Fruit fly (Drosophila melanogaster) whole organism, embryonic: ENCODE data around the gene mthl2.

Experiments used
- Ada2b ChIP-seq: fragments of 200-800 bp; sonication (Bioruptor generic); IDR thresholded peaks from 2 replicates; pipeline ENCODE4 v1.3.6; 2022; ENCODE audit warnings: missing biosample characterization, missing genetic modification characterization
- Aef1 ChIP-seq: fragments of 200-800 bp; sonication (Bioruptor generic); IDR thresholded peaks from 3 replicates; pipeline ENCODE4 v1.3.6; 2022; ENCODE audit warnings: missing biosample characterization, missing genetic modification characterization
- CG10431 ChIP-seq: fragments of 200-800 bp; sonication (Bioruptor generic); optimal IDR thresholded peaks from 3 replicates; lab custom pipeline; 2018; ENCODE audit warnings: missing biosample characterization, mild to moderate bottlenecking, missing genetic modification characterization
- CG11723 ChIP-seq: fragments of 200-800 bp; sonication (Bioruptor generic); optimal IDR thresholded peaks from 2 replicates; lab custom pipeline; 2017; ENCODE audit warnings: missing biosample characterization, mild to moderate bottlenecking, missing genetic modification characterization
- CG12071 ChIP-seq: fragments of 200-800 bp; sonication (Bioruptor generic); optimal IDR thresholded peaks from 3 replicates; lab custom pipeline; 2018; ENCODE audit warnings: missing biosample characterization, mild to moderate bottlenecking, missing genetic modification characterization
- CG12155 ChIP-seq: fragments of 200-800 bp; sonication (Bioruptor generic); optimal IDR thresholded peaks from 3 replicates; lab custom pipeline; 2016; ENCODE audit warnings: missing biosample characterization, missing genetic modification characterization
- CG15479 ChIP-seq: fragments of 200-800 bp; sonication (Bioruptor generic); optimal IDR thresholded peaks from 3 replicates; lab custom pipeline; 2019; ENCODE audit warnings: missing biosample characterization, mild to moderate bottlenecking, missing genetic modification characterization, moderate library complexity
- CG16779 ChIP-seq: fragments of 200-800 bp; sonication (Bioruptor generic); IDR thresholded peaks from 2 replicates; pipeline ENCODE4 v1.3.6; 2022; ENCODE audit warnings: missing biosample characterization, missing genetic modification characterization
- CG31441 ChIP-seq: fragments of 200-800 bp; sonication (Bioruptor generic); IDR thresholded peaks from 2 replicates; pipeline ENCODE4 v1.3.6; 2022; ENCODE audit warnings: missing biosample characterization, missing genetic modification characterization
- CG33213 ChIP-seq: fragments of 200-800 bp; sonication (Bioruptor generic); optimal IDR thresholded peaks from 3 replicates; lab custom pipeline; 2016; ENCODE audit warnings: missing biosample characterization, missing genetic modification characterization
- CG4730 ChIP-seq: fragments of 200-800 bp; sonication (Bioruptor generic); IDR thresholded peaks from 2 replicates; pipeline ENCODE4 v1.3.6; 2022; ENCODE audit warnings: missing biosample characterization, missing genetic modification characterization
- CG6689 ChIP-seq: fragments of 200-800 bp; sonication (Bioruptor generic); IDR thresholded peaks from 2 replicates; pipeline ENCODE4 v1.3.6; 2022; ENCODE audit warnings: missing biosample characterization, missing genetic modification characterization
- CG7372 ChIP-seq: fragments of 200-800 bp; sonication (Bioruptor generic); IDR thresholded peaks from 2 replicates; pipeline ENCODE4 v1.3.6; 2022; ENCODE audit warnings: missing biosample characterization, missing genetic modification characterization
- D ChIP-seq, 2 experiments: fragments of 200-800 bp in 1 of 2; fragments of >200 bp in 1 of 2; sonication (Bioruptor generic) in 1 of 2; optimal IDR thresholded peaks; 2 replicates in 1 of 2; 3 replicates in 1 of 2; lab custom pipeline; 2017; ENCODE audit warnings: mild to moderate bottlenecking in 1 of 2, missing biosample characterization in 1 of 2, missing genetic modification characterization in 1 of 2, missing genetic modification reagents in 1 of 2
- Deaf1 ChIP-seq: fragments of 200-800 bp; optimal IDR thresholded peaks from 3 replicates; lab custom pipeline; 2019; ENCODE audit warnings: missing biosample characterization, mild to moderate bottlenecking, missing genetic modification characterization, moderate library complexity
- Dfd ChIP-seq, 2 experiments: fragments of >200 bp; optimal IDR thresholded peaks; 2 replicates each; lab custom pipeline; 2017; ENCODE audit warnings: missing biosample characterization in 2 of 2, missing genetic modification characterization in 2 of 2
- Dip3 ChIP-seq: fragments of 200-800 bp; sonication (Bioruptor generic); optimal IDR thresholded peaks from 3 replicates; lab custom pipeline; 2016; ENCODE audit warnings: missing biosample characterization, missing genetic modification characterization
- Drgx ChIP-seq: fragments of 200-800 bp; sonication (Bioruptor generic); IDR thresholded peaks from 2 replicates; pipeline ENCODE4 v1.3.6; 2022; ENCODE audit warnings: missing biosample characterization, missing genetic modification characterization
- E2f1 ChIP-seq: fragments of 200-800 bp; sonication (Bioruptor generic); IDR thresholded peaks from 2 replicates; pipeline ENCODE4 v1.3.6; 2022; ENCODE audit warnings: missing biosample characterization, missing genetic modification characterization
- Hmr ChIP-seq: fragments of 200-800 bp; sonication (Bioruptor generic); optimal IDR thresholded peaks from 3 replicates; lab custom pipeline; 2017; ENCODE audit warnings: mild to moderate bottlenecking, missing biosample characterization, missing genetic modification reagents, missing genetic modification characterization
- Hr39 ChIP-seq: fragments of >200 bp; optimal IDR thresholded peaks from 2 replicates; lab custom pipeline; 2017
- Kr ChIP-seq: fragments of 200-800 bp; sonication (Bioruptor generic); optimal IDR thresholded peaks from 2 replicates; lab custom pipeline; 2017; ENCODE audit warnings: missing biosample characterization, mild to moderate bottlenecking, missing genetic modification characterization
- Sox102F ChIP-seq: fragments of 200-800 bp; sonication (Bioruptor generic); optimal IDR thresholded peaks from 2 replicates; lab custom pipeline; 2018; ENCODE audit warnings: missing biosample characterization, mild to moderate bottlenecking, missing genetic modification characterization, moderate library complexity
- Ssrp ChIP-seq: fragments of 200-800 bp; sonication (Bioruptor generic); optimal IDR thresholded peaks from 2 replicates; lab custom pipeline; 2018; ENCODE audit warnings: missing biosample characterization, mild to moderate bottlenecking, missing genetic modification characterization, moderate library complexity
- Trl ChIP-seq, 3 experiments: fragments of >200 bp in 2 of 3; fragments of 200-800 bp in 1 of 3; sonication (Bioruptor generic) in 1 of 3; optimal IDR thresholded peaks; 2 replicates in 1 of 3; 3 replicates in 2 of 3; lab custom pipeline; 2016 to 2017; ENCODE audit warnings: missing biosample characterization in 1 of 3, missing genetic modification characterization in 1 of 3
- cad ChIP-seq: fragments of >200 bp; optimal IDR thresholded peaks from 2 replicates; lab custom pipeline; 2017; ENCODE audit warnings: missing biosample characterization, missing genetic modification characterization
- danr ChIP-seq: fragments of 200-800 bp; sonication (Bioruptor generic); IDR thresholded peaks from 2 replicates; pipeline ENCODE4 v1.3.6; 2022; ENCODE audit warnings: missing biosample characterization, missing genetic modification characterization
- fu2 ChIP-seq: fragments of 200-800 bp; sonication (Bioruptor generic); optimal IDR thresholded peaks from 2 replicates; lab custom pipeline; 2016; ENCODE audit warnings: missing biosample characterization, missing genetic modification characterization
- gce ChIP-seq: fragments of 200-800 bp; sonication (Bioruptor generic); IDR thresholded peaks from 3 replicates; pipeline ENCODE4 v1.3.6; 2022; ENCODE audit warnings: missing biosample characterization, missing genetic modification characterization
- gt ChIP-seq: fragments of 200-800 bp; sonication (Bioruptor generic); IDR thresholded peaks from 2 replicates; pipeline ENCODE4 v1.3.6; 2022; ENCODE audit warnings: missing biosample characterization, missing genetic modification characterization
- jumu ChIP-seq: fragments of 200-800 bp; sonication (Bioruptor generic); optimal IDR thresholded peaks from 3 replicates; lab custom pipeline; 2016; ENCODE audit warnings: missing biosample characterization, missing genetic modification characterization
- ken ChIP-seq: fragments of 200-800 bp; sonication (Bioruptor generic); IDR thresholded peaks from 3 replicates; pipeline ENCODE4 v1.3.6; 2022; ENCODE audit warnings: missing biosample characterization, missing genetic modification characterization
- lbe ChIP-seq: fragments of 200-800 bp; sonication (Bioruptor generic); optimal IDR thresholded peaks from 2 replicates; lab custom pipeline; 2016; ENCODE audit warnings: missing biosample characterization, mild to moderate bottlenecking, missing genetic modification characterization
- pros ChIP-seq: fragments of 200-800 bp; sonication (Bioruptor generic); optimal IDR thresholded peaks from 3 replicates; lab custom pipeline; 2019; ENCODE audit warnings: missing biosample characterization, mild to moderate bottlenecking, missing genetic modification characterization, moderate library complexity
- sc ChIP-seq, 3 experiments: fragments of >200 bp in 2 of 3; fragments of 200-800 bp in 1 of 3; sonication (Bioruptor generic) in 1 of 3; optimal IDR thresholded peaks; 2 replicates in 2 of 3; 3 replicates in 1 of 3; lab custom pipeline; 2017; ENCODE audit warnings: mild to moderate bottlenecking in 1 of 3, missing biosample characterization in 1 of 3, missing genetic modification characterization in 1 of 3, missing genetic modification reagents in 1 of 3
- sima ChIP-seq: fragments of 200-800 bp; sonication (Bioruptor generic); optimal IDR thresholded peaks from 2 replicates; lab custom pipeline; 2016; ENCODE audit warnings: missing biosample characterization, missing genetic modification characterization
- sna ChIP-seq: fragments of 200-800 bp; sonication (Bioruptor generic); IDR thresholded peaks from 2 replicates; pipeline ENCODE4 v1.3.6; 2022; ENCODE audit warnings: missing biosample characterization, missing genetic modification characterization; ENCODE audit not compliant: partially characterized antibody
- ttk ChIP-seq: fragments of 200-800 bp; sonication (Bioruptor generic); IDR thresholded peaks from 2 replicates; pipeline ENCODE4 v2.1.2; 2022; ENCODE audit warnings: missing biosample characterization, missing genetic modification characterization

Gene mthl2

DNA sequence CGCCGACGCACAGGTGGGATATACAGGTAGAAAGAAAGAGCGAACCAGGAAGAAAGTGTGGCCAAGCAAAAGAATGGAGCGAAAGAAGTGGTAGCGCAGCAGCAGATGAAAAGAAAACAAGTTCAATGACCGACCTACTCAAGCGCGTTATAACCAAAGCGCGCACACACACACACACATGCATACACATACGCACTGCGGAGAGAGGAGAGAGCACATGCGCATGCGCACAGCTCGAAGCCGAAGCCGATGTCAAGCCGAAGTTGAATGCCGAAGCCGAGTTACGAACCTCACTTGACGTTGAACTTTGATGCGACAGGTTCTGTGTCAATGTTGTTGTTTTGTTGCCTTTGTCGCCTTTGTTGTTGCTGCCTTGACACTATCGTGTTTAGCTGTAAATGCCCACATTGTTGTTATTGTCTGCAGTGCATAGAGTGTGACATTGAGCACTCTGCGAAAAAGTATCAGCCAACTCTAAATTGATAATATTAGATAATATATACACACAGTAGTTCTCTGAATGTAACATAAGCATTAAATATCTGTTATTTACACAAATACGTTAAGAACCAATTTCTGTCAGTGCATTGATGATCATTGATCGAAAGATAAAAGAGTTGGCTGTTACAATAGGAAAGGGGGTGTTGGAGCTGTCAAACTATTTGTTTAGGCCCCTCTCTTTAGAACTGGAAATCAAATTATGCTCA, 29.8 kb downstream of the mthl2 start (continued):
- TF ChIP-seq E2f1 (GFP tag; lab: Robert Waterston, UW) (peak; percentile 8; the same call in 1 of the 2 replicates), fu2 (GFP tag; lab: Kevin White, UChicago) (no peak), Kr (GFP tag; lab: Kevin White, UChicago) (no peak), CG10431 (GFP tag; lab: Kevin White, UChicago) (no peak), sc (optimal IDR thresholded peaks at IDR 0.05; lab: Kevin White, UChicago) (no peak), sc (GFP tag; optimal IDR thresholded peaks at IDR 0.05; lab: Kevin White, UChicago) (no peak), CG12071 (GFP tag; lab: Kevin White, UChicago) (no peak), pros (GFP tag; lab: Kevin White, UChicago) (peak; percentile 52), Ssrp (tag; lab: Kevin White, UChicago) (no peak), ttk (GFP tag; lab: Robert Waterston, UW) (no peak), CG4730 (GFP tag; lab: Robert Waterston, UW) (no peak), lbe (GFP tag; lab: Kevin White, UChicago) (no peak), Aef1 (no peak), D (optimal IDR thresholded peaks at IDR 0.05; lab: Kevin White, UChicago) (peak; percentile 91), D (GFP tag; optimal IDR thresholded peaks at IDR 0.05; lab: Kevin White, UChicago) (peak; percentile 6), gt (GFP tag; lab: Robert Waterston, UW) (no peak), Sox102F (no peak), sima (GFP tag; lab: Kevin White, UChicago) (no peak), CG11723 (GFP tag; lab: Kevin White, UChicago) (no peak), CG16779 (GFP tag; lab: Robert Waterston, UW) (no peak), Dip3 (GFP tag; lab: Kevin White, UChicago) (no peak), Dfd (GFP tag; optimal IDR thresholded peaks at IDR 0.05; lab: Kevin White, UChicago) (no peak), sna (GFP tag; lab: Robert Waterston, UW) (0 out of 2 replicates have a peak, but pooled peaks have one; percentile 39), gce (no peak), CG7372 (GFP tag; lab: Robert Waterston, UW) (no peak), Drgx (GFP tag; lab: Robert Waterston, UW) (no peak), CG31441 (no peak), CG6689 (GFP tag; lab: Robert Waterston, UW) (no peak), Hmr (GFP tag; lab: Kevin White, UChicago) (no peak), danr (GFP tag; lab: Robert Waterston, UW) (no peak), jumu (no peak), Trl (optimal IDR thresholded peaks at IDR 0.05; lab: Kevin White, UChicago) (peak; percentile 59 to 78), Trl (GFP tag; optimal IDR thresholded peaks at IDR 0.05; lab: Kevin White, UChicago) (no peak), ken (no peak), CG15479 (GFP tag; lab: Kevin White, UChicago) (peak; percentile 56), CG33213 (no peak), cad (GFP tag; lab: Kevin White, UChicago) (no peak)

DNA sequence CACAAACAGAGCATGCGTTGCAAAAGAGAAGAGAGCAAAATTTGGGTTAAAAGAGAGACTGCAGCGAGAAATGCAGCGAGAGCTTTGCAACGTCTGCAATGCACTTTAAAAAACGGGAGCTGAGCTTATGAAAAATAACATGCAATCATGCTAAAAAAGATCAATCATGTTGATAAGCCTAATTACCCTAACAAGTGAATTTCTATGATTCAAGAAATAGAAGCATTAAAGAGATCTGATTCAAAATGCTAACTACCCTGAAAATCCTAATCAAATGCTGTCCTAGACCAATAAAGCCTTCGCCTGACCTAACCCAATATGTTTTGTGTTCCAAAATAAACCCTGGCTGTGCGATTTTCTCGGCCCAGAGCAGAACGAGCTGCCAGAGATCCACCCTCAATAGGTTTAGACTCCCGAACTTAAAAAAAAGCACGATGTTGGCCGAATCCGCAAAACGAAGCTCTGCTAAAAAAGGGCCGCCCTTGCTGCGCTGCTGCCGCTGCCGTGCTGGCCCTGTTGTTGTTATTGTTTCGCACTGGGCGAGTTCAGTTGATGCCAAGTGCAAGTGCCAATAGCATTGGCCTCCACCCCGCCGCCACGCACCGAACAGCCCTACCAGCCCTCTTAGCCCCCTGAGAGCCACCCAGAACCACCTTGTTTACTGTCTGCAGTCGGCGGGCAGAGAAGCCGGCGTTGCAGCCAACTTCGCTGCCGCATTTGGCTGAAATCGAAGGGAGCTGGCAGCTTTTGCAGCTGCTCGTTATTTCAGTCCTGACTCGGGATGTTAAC, 30.8 kb downstream of the mthl2 start:
- TF ChIP-seq Deaf1 (peak; percentile 5), CG12155 (GFP tag; lab: Kevin White, UChicago) (no peak), Drgx (GFP tag; lab: Robert Waterston, UW) (peak; percentile 26; the same call in 1 of the 2 replicates), Hr39 (no peak), Dip3 (GFP tag; lab: Kevin White, UChicago) (no peak), Ada2b (GFP tag; lab: Robert Waterston, UW) (no peak)
